Fruit fly (Drosophila melanogaster) whole organism, wandering third instar larva: ENCODE measurements around the gene CG31337.

Experiments used
- Abd-B ChIP-seq: fragments of >200 bp; optimal IDR thresholded peaks from 2 replicates; lab custom pipeline; 2017; ENCODE audit warnings: missing biosample characterization, missing genetic modification characterization
- Dif ChIP-seq: fragments of 200-275, 200-300 bp; sonication (Bioruptor generic); optimal IDR thresholded peaks from 2 replicates; lab custom pipeline; 2018; ENCODE audit warnings: missing biosample characterization, missing genetic modification characterization; ENCODE audit not compliant: partially characterized antibody
- Hnf4 ChIP-seq: fragments of 200-800 bp; sonication (Bioruptor generic); optimal IDR thresholded peaks from 2 replicates; lab custom pipeline; 2016; ENCODE audit warnings: missing biosample characterization, mild to moderate bottlenecking, missing genetic modification characterization
- Hr78 ChIP-seq: fragments of >200 bp; optimal IDR thresholded peaks from 2 replicates; lab custom pipeline; 2017; ENCODE audit warnings: missing biosample characterization, missing genetic modification characterization
- Mio ChIP-seq: sonication (Bioruptor generic); optimal IDR thresholded peaks from 2 replicates; lab custom pipeline; 2016; ENCODE audit warnings: missing biosample characterization, missing genetic modification characterization
- OdsH ChIP-seq: fragments of 200-800 bp; sonication (Bioruptor generic); optimal IDR thresholded peaks from 2 replicates; lab custom pipeline; 2016; ENCODE audit warnings: missing biosample characterization, mild to moderate bottlenecking, missing genetic modification characterization
- h ChIP-seq: fragments of 200-800 bp; sonication (Bioruptor generic); optimal IDR thresholded peaks from 3 replicates; lab custom pipeline; 2016; ENCODE audit warnings: missing biosample characterization, mild to moderate bottlenecking, missing genetic modification characterization
- lola ChIP-seq: fragments of >200 bp; optimal IDR thresholded peaks from 2 replicates; lab custom pipeline; 2017; ENCODE audit warnings: missing biosample characterization, missing genetic modification characterization
- pan ChIP-seq: fragments of >200 bp; optimal IDR thresholded peaks from 2 replicates; lab custom pipeline; 2017
- rgr ChIP-seq: fragments of 200-800 bp; sonication (Bioruptor generic); optimal IDR thresholded peaks from 3 replicates; lab custom pipeline; 2016; ENCODE audit warnings: missing biosample characterization, mild to moderate bottlenecking, missing genetic modification characterization
- sv ChIP-seq: fragments of 200-800 bp; sonication (Bioruptor generic); optimal IDR thresholded peaks from 3 replicates; lab custom pipeline; 2016; ENCODE audit warnings: missing biosample characterization, missing genetic modification characterization
- usp ChIP-seq: fragments of >200 bp; optimal IDR thresholded peaks from 2 replicates; lab custom pipeline; 2017; ENCODE audit warnings: missing biosample characterization, missing genetic modification characterization
- woc ChIP-seq: sonication (Bioruptor generic); optimal IDR thresholded peaks from 2 replicates; lab custom pipeline; 2016; ENCODE audit warnings: missing biosample characterization, mild to moderate bottlenecking, missing genetic modification characterization

dm6 chr3R:13549515-13549914, 4.3 kb upstream of the CG31337 start:
- TF ChIP-seq OdsH (GFP tag; lab: Kevin White, UChicago) (no peak), lola (no peak), woc (GFP tag; lab: Kevin White, UChicago) (no peak), Mio (no peak), Hr78 (no peak), sv (no peak), h (GFP tag; lab: Kevin White, UChicago) (no peak), pan (lab: Kevin White, UChicago) (no peak), Dif (GFP tag; lab: Kevin White, UChicago) (no peak), Hnf4 (no peak), rgr (no peak), usp (GFP tag; lab: Kevin White, UChicago) (no peak), Abd-B (GFP tag; lab: Kevin White, UChicago) (no peak)
